Worm (Caenorhabditis elegans) whole organism, L4 larva: ENCODE results near the gene F37H8.6.

Experiments used
- F10B5.3 ChIP-seq: sonication (generic microtip); optimal IDR thresholded peaks from 2 replicates; lab custom pipeline; 2016; ENCODE audit warnings: mild to moderate bottlenecking, missing genetic modification characterization, missing compliant biosample characterization
- F37D6.2 ChIP-seq: sonication (generic microtip); optimal IDR thresholded peaks from 2 replicates; lab custom pipeline; 2016; ENCODE audit warnings: mild to moderate bottlenecking, missing genetic modification characterization, missing compliant biosample characterization
- T20F7.1 ChIP-seq: fragments of 200-800 bp; sonication (Bioruptor generic); optimal IDR thresholded peaks from 2 replicates; lab custom pipeline; 2018; ENCODE audit warnings: mild to moderate bottlenecking, missing genetic modification characterization, missing compliant biosample characterization
- T26A8.4 ChIP-seq: fragments of 200-800 bp; sonication (Bioruptor generic); IDR thresholded peaks from 2 replicates; pipeline ENCODE4 v1.3.6; 2022; ENCODE audit warnings: missing genetic modification characterization, missing compliant biosample characterization
- ZK337.2 ChIP-seq: fragments of 200-800 bp; sonication (Bioruptor generic); IDR thresholded peaks from 2 replicates; pipeline ENCODE4 v1.3.6; 2022; ENCODE audit warnings: missing genetic modification reagents, missing genetic modification characterization, missing compliant biosample characterization
- aha-1 ChIP-seq: fragments of 150-350 bp; peaks from one replicate; lab custom pipeline; 2014; ENCODE audit warnings: missing biosample characterization, missing genetic modification characterization
- ama-1 ChIP-seq: fragments of 150-350 bp; optimal IDR thresholded peaks from 2 replicates; lab custom pipeline; 2014; ENCODE audit warnings: inconsistent platforms, mixed read lengths
- attf-4 ChIP-seq: sonication (generic microtip); optimal IDR thresholded peaks from 3 replicates; lab custom pipeline; 2017; ENCODE audit warnings: missing biosample characterization, missing genetic modification characterization
- ceh-62 ChIP-seq: sonication (generic microtip); optimal IDR thresholded peaks from 2 replicates; lab custom pipeline; 2017; ENCODE audit warnings: missing biosample characterization, missing genetic modification characterization
- ceh-82 ChIP-seq: sonication (generic microtip); optimal IDR thresholded peaks from 2 replicates; lab custom pipeline; 2017; ENCODE audit warnings: missing biosample characterization, missing genetic modification characterization
- cey-2 ChIP-seq: sonication (generic microtip); optimal IDR thresholded peaks from 3 replicates; lab custom pipeline; 2017; ENCODE audit warnings: missing genetic modification characterization, mild to moderate bottlenecking, missing compliant biosample characterization, antibody characterized with exemption, borderline replicate concordance; ENCODE audit not compliant: insufficient read depth
- daf-16 ChIP-seq, 3 experiments: sonication (generic microtip); optimal IDR thresholded peaks; 2 replicates each; lab custom pipeline; 2016 to 2017; ENCODE audit warnings: missing genetic modification characterization in 3 of 3, missing genetic modification reagents in 3 of 3, mild to moderate bottlenecking in 2 of 3, missing compliant biosample characterization in 2 of 3, missing biosample characterization in 1 of 3, moderate library complexity in 1 of 3
- daf-19 ChIP-seq: fragments of 200-800 bp; sonication (Bioruptor generic); conservative IDR thresholded peaks from 2 replicates; pipeline ENCODE4 v1.3.6; 2022; ENCODE audit warnings: missing genetic modification characterization, missing compliant biosample characterization
- dmd-6 ChIP-seq: fragments of 200-800 bp; sonication (Bioruptor generic); IDR thresholded peaks from 2 replicates; pipeline ENCODE4 v1.3.6; 2022; ENCODE audit warnings: missing genetic modification reagents, missing genetic modification characterization, missing compliant biosample characterization
- dmd-9 ChIP-seq: fragments of 200-800 bp; sonication (Bioruptor generic); IDR thresholded peaks from 2 replicates; pipeline ENCODE4 v1.3.6; 2022; ENCODE audit warnings: missing genetic modification reagents, missing genetic modification characterization, missing compliant biosample characterization
- duxl-1 ChIP-seq: sonication (generic microtip); optimal IDR thresholded peaks from 2 replicates; lab custom pipeline; 2016; ENCODE audit warnings: mild to moderate bottlenecking, missing genetic modification characterization, moderate library complexity, missing compliant biosample characterization; ENCODE audit not compliant: poor library complexity
- dve-1 ChIP-seq: sonication (generic microtip); optimal IDR thresholded peaks from 2 replicates; lab custom pipeline; 2017; ENCODE audit warnings: antibody characterized with exemption, mild to moderate bottlenecking, missing genetic modification characterization, missing compliant biosample characterization; ENCODE audit not compliant: insufficient read depth
- egl-27 ChIP-seq: sonication (generic microtip); optimal IDR thresholded peaks from 3 replicates; lab custom pipeline; 2017; ENCODE audit warnings: missing biosample characterization, missing genetic modification reagents, missing genetic modification characterization
- fkh-10 ChIP-seq: fragments of 150-350 bp; optimal IDR thresholded peaks from 2 replicates; lab custom pipeline; 2014; ENCODE audit warnings: missing biosample characterization, missing genetic modification reagents, missing genetic modification characterization
- hif-1 ChIP-seq, 2 experiments: sonication (generic microtip); optimal IDR thresholded peaks; 2 replicates each; lab custom pipeline; 2016 to 2017; ENCODE audit warnings: missing compliant biosample characterization in 2 of 2, missing genetic modification characterization in 2 of 2, missing genetic modification reagents in 2 of 2, missing genotype in 2 of 2, mild to moderate bottlenecking in 1 of 2
- hlh-11 ChIP-seq: fragments of 200-800 bp; sonication (Bioruptor generic); optimal IDR thresholded peaks from 2 replicates; lab custom pipeline; 2018; ENCODE audit warnings: mild to moderate bottlenecking, missing genetic modification characterization, missing compliant biosample characterization
- hmg-1.1 ChIP-seq: fragments of 200-800 bp; sonication (Bioruptor generic); IDR thresholded peaks from 2 replicates; pipeline ENCODE4 v1.3.6; 2022; ENCODE audit warnings: missing genetic modification reagents, missing genetic modification characterization, missing compliant biosample characterization
- lin-1 ChIP-seq: fragments of 200-800 bp; sonication (Bioruptor generic); IDR thresholded peaks from 2 replicates; pipeline ENCODE4 v1.3.6; 2022; ENCODE audit warnings: missing genetic modification reagents, missing genetic modification characterization, missing compliant biosample characterization
- lin-13 ChIP-seq: fragments of 150-350 bp; optimal IDR thresholded peaks from 2 replicates; lab custom pipeline; 2014; ENCODE audit warnings: missing biosample characterization, missing genetic modification reagents, missing genetic modification characterization
- lin-38 ChIP-seq: fragments of 200-800 bp; sonication (Bioruptor generic); IDR thresholded peaks from 2 replicates; pipeline ENCODE4 v1.3.6; 2022; ENCODE audit warnings: missing genetic modification reagents, missing genetic modification characterization, missing compliant biosample characterization
- madf-5 ChIP-seq, 2 experiments: fragments of 200-800 bp; sonication (Bioruptor generic); IDR thresholded peaks; 2 replicates each; pipeline ENCODE4 v1.3.6; 2022; ENCODE audit warnings: missing compliant biosample characterization in 2 of 2, missing genetic modification characterization in 2 of 2
- mdt-29 ChIP-seq: fragments of 200-800 bp; sonication (Bioruptor generic); IDR thresholded peaks from 2 replicates; pipeline ENCODE4 v1.3.6; 2022; ENCODE audit warnings: missing genetic modification reagents, missing genetic modification characterization, missing compliant biosample characterization
- mes-2 ChIP-seq: sonication (generic microtip); optimal IDR thresholded peaks from 2 replicates; lab custom pipeline; 2016; ENCODE audit warnings: missing genotype, mild to moderate bottlenecking, missing genetic modification characterization, missing compliant biosample characterization; ENCODE audit not compliant: poor library complexity, severe bottlenecking
- mxl-2 ChIP-seq: fragments of 200-800 bp; sonication (Bioruptor generic); conservative IDR thresholded peaks from 2 replicates; pipeline ENCODE4 v1.3.6; 2022; ENCODE audit warnings: missing genetic modification reagents, missing genetic modification characterization, missing compliant biosample characterization
- nhr-10 ChIP-seq: fragments of 150-350 bp; optimal IDR thresholded peaks from 2 replicates; lab custom pipeline; 2014; ENCODE audit warnings: missing biosample characterization, missing genetic modification characterization
- nhr-111 ChIP-seq: fragments of 200-800 bp; sonication (Bioruptor generic); optimal IDR thresholded peaks from 2 replicates; lab custom pipeline; 2018; ENCODE audit warnings: mild to moderate bottlenecking, missing genetic modification characterization, missing compliant biosample characterization
- nhr-28 ChIP-seq: fragments of 150-350 bp; optimal IDR thresholded peaks from 2 replicates; lab custom pipeline; 2014; ENCODE audit warnings: missing biosample characterization, missing genetic modification characterization
- nhr-41 ChIP-seq: fragments of 200-800 bp; sonication (Bioruptor generic); IDR thresholded peaks from 2 replicates; pipeline ENCODE4 v1.3.6; 2022; ENCODE audit warnings: missing genetic modification reagents, missing genetic modification characterization, missing compliant biosample characterization
- nhr-42 ChIP-seq: fragments of 200-800 bp; sonication (Bioruptor generic); IDR thresholded peaks from 2 replicates; pipeline ENCODE4 v1.3.6; 2022; ENCODE audit warnings: missing genetic modification characterization, missing compliant biosample characterization
- nhr-48 ChIP-seq: sonication (generic microtip); optimal IDR thresholded peaks from 2 replicates; lab custom pipeline; 2016; ENCODE audit warnings: mild to moderate bottlenecking, missing genetic modification characterization, missing compliant biosample characterization
- nhr-77 ChIP-seq: fragments of 150-350 bp; optimal IDR thresholded peaks from 2 replicates; lab custom pipeline; 2014; ENCODE audit warnings: missing biosample characterization, missing genetic modification characterization
- php-3 ChIP-seq: fragments of 200-800 bp; sonication (Bioruptor generic); IDR thresholded peaks from 2 replicates; pipeline ENCODE4 v1.3.6; 2022; ENCODE audit warnings: missing genetic modification reagents, missing genetic modification characterization, missing compliant biosample characterization
- snpc-1.2 ChIP-seq: fragments of 200-800 bp; sonication (Bioruptor generic); IDR thresholded peaks from 2 replicates; pipeline ENCODE4 v1.3.6; 2022; ENCODE audit warnings: missing genetic modification reagents, missing genetic modification characterization, missing compliant biosample characterization
- snpc-4 ChIP-seq: fragments of 150-350 bp; optimal IDR thresholded peaks from 2 replicates; lab custom pipeline; 2014; ENCODE audit warnings: missing biosample characterization, missing genetic modification characterization
- spr-3 ChIP-seq: fragments of 200-800 bp; sonication (Bioruptor generic); optimal IDR thresholded peaks from 2 replicates; lab custom pipeline; 2018; ENCODE audit warnings: mild to moderate bottlenecking, missing genetic modification characterization, missing compliant biosample characterization
- tra-1 ChIP-seq: fragments of 200-800 bp; sonication (Bioruptor generic); IDR thresholded peaks from 2 replicates; pipeline ENCODE4 v1.3.6; 2022; ENCODE audit warnings: missing genetic modification reagents, missing genetic modification characterization, missing compliant biosample characterization
- unc-130 ChIP-seq: sonication (generic microtip); optimal IDR thresholded peaks from 2 replicates; lab custom pipeline; 2016; ENCODE audit warnings: missing genetic modification reagents, missing genetic modification characterization, missing compliant biosample characterization
- unc-39 ChIP-seq: sonication (generic microtip); optimal IDR thresholded peaks from 2 replicates; lab custom pipeline; 2017; ENCODE audit warnings: missing biosample characterization, missing genetic modification characterization
- zfp-2 ChIP-seq: sonication (generic microtip); optimal IDR thresholded peaks from 2 replicates; lab custom pipeline; 2016; ENCODE audit warnings: mild to moderate bottlenecking, missing genetic modification characterization, missing compliant biosample characterization
- zip-11 ChIP-seq: fragments of 200-800 bp; sonication (Bioruptor generic); IDR thresholded peaks from 2 replicates; pipeline ENCODE4 v1.3.6; 2022; ENCODE audit warnings: missing genetic modification characterization, missing compliant biosample characterization
- zip-2 ChIP-seq: fragments of 150-350 bp; optimal IDR thresholded peaks from 2 replicates; lab custom pipeline; 2014; ENCODE audit warnings: missing biosample characterization, missing genetic modification characterization
- ztf-11 ChIP-seq: fragments of 150-350 bp; optimal IDR thresholded peaks from 2 replicates; lab custom pipeline; 2014; ENCODE audit warnings: missing biosample characterization, missing genetic modification characterization
- ztf-7 ChIP-seq: fragments of 150-350 bp; optimal IDR thresholded peaks from 2 replicates; lab custom pipeline; 2014; ENCODE audit warnings: missing biosample characterization, missing genetic modification characterization

Gene F37H8.6

ce11 chrII:11153800-11154199, 23.5 kb downstream of the F37H8.6 start (continued):
- no peak for TF ChIP-seq dmd-9 (GFP tag; lab: Robert Waterston, UW)
- TF ChIP-seq ztf-11 (tag; lab: Kevin White, UChicago) = no peak
- no peak for TF ChIP-seq attf-4
- TF ChIP-seq nhr-111 = no peak
- no peak for TF ChIP-seq F37D6.2 (tag; lab: Kevin White, UChicago)
- TF ChIP-seq fkh-10 = no peak
- no peak for TF ChIP-seq aha-1 (tag; lab: Kevin White, UChicago)
- peak; percentile 40 for TF ChIP-seq nhr-10 (tag; lab: Kevin White, UChicago)
- TF ChIP-seq dmd-6 = peak; percentile 52
- no peak for TF ChIP-seq ZK337.2
- TF ChIP-seq lin-13 (GFP tag; lab: Kevin White, UChicago) = no peak
- TF ChIP-seq cey-2 (tag; lab: Kevin White, UChicago) = no peak
- no peak for TF ChIP-seq snpc-1.2
- no peak for TF ChIP-seq zip-11 (GFP tag; lab: Robert Waterston, UW)
- TF ChIP-seq zfp-2 (tag; lab: Kevin White, UChicago) = no peak
- no peak for TF ChIP-seq unc-130
- TF ChIP-seq madf-5 (GFP tag; IDR thresholded peaks at IDR 0.05; lab: Robert Waterston, UW) = no peak
- TF ChIP-seq T26A8.4 = no peak
- TF ChIP-seq hif-1 (tag; optimal IDR thresholded peaks at IDR 0.05; lab: Kevin White, UChicago) = no peak
- TF ChIP-seq egl-27 (tag; lab: Kevin White, UChicago) = no peak
- TF ChIP-seq zip-2 (tag; lab: Kevin White, UChicago) = no peak
- TF ChIP-seq ama-1 (lab: Kevin White, UChicago) = no peak
- no peak for TF ChIP-seq ztf-7
- TF ChIP-seq ceh-82 (tag; lab: Kevin White, UChicago) = no peak
- TF ChIP-seq spr-3 (GFP tag; lab: Kevin White, UChicago) = no peak
- no peak for TF ChIP-seq lin-1
- TF ChIP-seq hmg-1.1 = no peak
- TF ChIP-seq unc-39 = no peak
- peak; percentile 8 for TF ChIP-seq nhr-48
- TF ChIP-seq mdt-29 (GFP tag; lab: Robert Waterston, UW) = no peak
- no peak for TF ChIP-seq daf-19
- TF ChIP-seq nhr-41 (GFP tag; lab: Robert Waterston, UW) = no peak
- peak; percentile 48 for TF ChIP-seq nhr-77 (tag; lab: Kevin White, UChicago)
- no peak for TF ChIP-seq mes-2 (tag; lab: Kevin White, UChicago)

DNA sequence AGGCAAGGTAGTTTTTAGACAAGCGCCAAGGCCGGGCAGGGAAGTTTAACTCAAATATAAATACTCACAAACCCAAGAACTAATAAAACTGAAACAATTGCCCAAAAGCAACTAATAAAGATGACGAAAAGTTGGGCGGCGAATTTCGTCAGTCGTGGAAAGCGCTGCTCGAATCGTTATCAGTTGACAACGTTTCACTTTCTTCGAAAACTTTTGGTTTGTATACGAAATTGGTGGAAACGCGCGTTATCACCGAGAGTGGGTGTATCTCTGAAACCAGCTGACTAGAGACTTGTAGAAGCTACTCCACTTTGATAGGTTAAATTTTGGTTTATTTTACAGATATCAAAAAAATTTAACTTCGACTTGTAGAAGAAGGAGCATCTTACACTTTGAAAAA, 24.2 kb downstream of the F37H8.6 start:
- peak; percentile 67 for TF ChIP-seq dve-1 (tag; lab: Kevin White, UChicago)
- TF ChIP-seq mxl-2 (GFP tag; lab: Robert Waterston, UW) = no peak
- no peak for TF ChIP-seq ceh-62
- 0 out of 2 replicates have a peak, but pooled peaks have one; percentile 37 for TF ChIP-seq tra-1 (GFP tag; lab: Robert Waterston, UW)
- no peak for TF ChIP-seq nhr-42 (GFP tag; lab: Robert Waterston, UW)
- TF ChIP-seq dmd-6 = peak; percentile 74
- no peak for TF ChIP-seq daf-16 (GFP tag; optimal IDR thresholded peaks at IDR 0.05; lab: Kevin White, UChicago)
- peak; percentile 78 for TF ChIP-seq daf-16 (tag; optimal IDR thresholded peaks at IDR 0.05; lab: Kevin White, UChicago)
- TF ChIP-seq snpc-4 = no peak
- TF ChIP-seq dmd-9 (GFP tag; lab: Robert Waterston, UW) = no peak
- TF ChIP-seq T20F7.1 = no peak
- TF ChIP-seq ama-1 (lab: Kevin White, UChicago) = peak; percentile 9
- TF ChIP-seq unc-130 = no peak
- peak; percentile 12; the same call in 1 of the 2 replicates for TF ChIP-seq lin-38
- TF ChIP-seq aha-1 (tag; lab: Kevin White, UChicago) = peak; percentile 63
- TF ChIP-seq nhr-28 (tag; lab: Kevin White, UChicago) = peak; percentile 41
- TF ChIP-seq mes-2 (tag; lab: Kevin White, UChicago) = peak; percentile 13
- no peak for TF ChIP-seq duxl-1 (tag; lab: Kevin White, UChicago)
- no peak for TF ChIP-seq lin-1
- no peak for TF ChIP-seq hif-1 (tag; optimal IDR thresholded peaks at IDR 0.05; lab: Kevin White, UChicago)
- TF ChIP-seq php-3 = 0 out of 2 replicates have a peak, but pooled peaks have one; percentile 38
- peak; percentile 76 for TF ChIP-seq hlh-11 (tag; lab: Kevin White, UChicago)
- peak; percentile 13 for TF ChIP-seq nhr-48
- no peak for TF ChIP-seq F10B5.3
- no peak for TF ChIP-seq F37D6.2 (tag; lab: Kevin White, UChicago)
